Worm (Caenorhabditis elegans) whole organism, L1 larva: ENCODE data around the gene C43D7.8.
"Not testable (repeated sequence)": the region's sequence is repeated elsewhere in the genome, so short reads cannot be mapped to it uniquely, and the experiment has no call there.

Experiments
- fkh-10 ChIP-seq: sonication (generic microtip); optimal IDR thresholded peaks from 2 replicates; lab custom pipeline; 2017; ENCODE audit warnings: missing biosample characterization, missing genetic modification reagents, missing genetic modification characterization
- skn-1 ChIP-seq: fragments of 150-350 bp; optimal IDR thresholded peaks from 2 replicates; lab custom pipeline; 2014; ENCODE audit warnings: missing biosample characterization, missing genetic modification characterization
- snpc-4 ChIP-seq: fragments of 150-350 bp; optimal IDR thresholded peaks from 2 replicates; lab custom pipeline; 2014; ENCODE audit warnings: missing biosample characterization, missing genetic modification characterization

DNA sequence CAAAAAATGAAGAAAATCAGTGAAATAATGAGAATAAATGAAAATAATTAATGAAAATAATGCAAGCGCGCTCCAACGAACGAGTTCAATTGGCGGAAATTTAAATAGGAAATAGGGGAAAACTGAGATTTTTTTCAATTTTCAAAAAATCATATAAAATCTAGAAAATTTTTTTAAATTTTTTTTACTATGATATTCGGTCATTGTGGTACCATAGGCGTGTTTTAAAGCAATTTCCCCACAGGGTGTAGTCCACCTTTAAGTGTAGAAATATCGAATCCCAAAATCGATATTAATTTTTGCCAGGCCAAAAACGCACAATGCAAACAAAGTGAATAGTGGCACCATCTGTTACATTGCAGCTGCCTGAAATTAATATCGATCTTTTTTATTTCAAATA lies 47.1 kb downstream of the C43D7.8 start, which contains the start of gene F21D9.1:
- TF ChIP-seq fkh-10 (GFP tag; lab: Kevin White, UChicago); snpc-4 (tag; lab: Kevin White, UChicago); skn-1: not testable (repeated sequence)
